Worm (Caenorhabditis elegans) whole organism, L1 larva: ENCODE data around the gene W07G4.2.

Experiments
- F16B12.6 ChIP-seq: fragments of 150-350 bp; optimal IDR thresholded peaks from 2 replicates; lab custom pipeline; 2014; ENCODE audit warnings: missing biosample characterization, missing genetic modification characterization
- Y116A8C.19 ChIP-seq: sonication (generic microtip); optimal IDR thresholded peaks from 2 replicates; lab custom pipeline; 2016; ENCODE audit warnings: missing compliant biosample characterization, missing genetic modification characterization, borderline replicate concordance
- aly-2 ChIP-seq: fragments of 150-350 bp; optimal IDR thresholded peaks from 2 replicates; lab custom pipeline; 2014; ENCODE audit warnings: missing biosample characterization, missing genetic modification characterization
- ama-1 ChIP-seq: fragments of 150-350 bp; optimal IDR thresholded peaks from 2 replicates; lab custom pipeline; 2014
- ceh-82 ChIP-seq, 3 experiments: fragments of 150-350 bp in 1 of 3; sonication (generic microtip) in 2 of 3; optimal IDR thresholded peaks; 2 replicates each; lab custom pipeline; 2014 to 2017; ENCODE audit warnings: missing biosample characterization in 3 of 3, missing genetic modification characterization in 3 of 3
- ceh-90 ChIP-seq: sonication (generic microtip); optimal IDR thresholded peaks from 2 replicates; lab custom pipeline; 2016; ENCODE audit warnings: missing genetic modification characterization, missing compliant biosample characterization
- ces-1 ChIP-seq: fragments of 150-350 bp; optimal IDR thresholded peaks from 2 replicates; lab custom pipeline; 2014; ENCODE audit warnings: missing biosample characterization, missing genetic modification reagents, missing genetic modification characterization
- efl-1 ChIP-seq, 4 experiments: fragments of 150-350 bp; optimal IDR thresholded peaks in 3 of 4; peaks in 1 of 4; 1 replicate in 1 of 4; 2 replicates in 3 of 4; lab custom pipeline; 2014; ENCODE audit warnings: missing biosample characterization in 2 of 4, missing genetic modification characterization in 2 of 4, missing genetic modification reagents in 2 of 4
- egl-13 ChIP-seq: sonication (generic microtip); optimal IDR thresholded peaks from 2 replicates; lab custom pipeline; 2016; ENCODE audit warnings: missing genotype, missing genetic modification reagents, missing genetic modification characterization, missing compliant biosample characterization
- egl-27 ChIP-seq, 2 experiments: fragments of 150-350 bp in 1 of 2; sonication (generic microtip); optimal IDR thresholded peaks; 3 replicates each; lab custom pipeline; 2017 to 2018; ENCODE audit warnings: missing biosample characterization in 2 of 2, missing genetic modification characterization in 2 of 2, missing genetic modification reagents in 2 of 2
- elt-3 ChIP-seq, 6 experiments: fragments of 150-350 bp in 1 of 6; sonication (generic microtip); optimal IDR thresholded peaks; 2 replicates each; lab custom pipeline; 2017 to 2018; ENCODE audit warnings: missing biosample characterization in 6 of 6, missing genetic modification characterization in 6 of 6, inconsistent platforms in 1 of 6
- fkh-8 ChIP-seq: sonication (generic microtip); optimal IDR thresholded peaks from 2 replicates; lab custom pipeline; 2016; ENCODE audit warnings: mild to moderate bottlenecking, missing genetic modification characterization, missing compliant biosample characterization
- hlh-17 ChIP-seq: fragments of 200-800 bp; sonication (Bioruptor generic); optimal IDR thresholded peaks from 2 replicates; lab custom pipeline; 2018; ENCODE audit warnings: missing genetic modification characterization, mild to moderate bottlenecking, missing compliant biosample characterization, moderate library complexity, borderline replicate concordance
- hlh-4 ChIP-seq: sonication (generic microtip); optimal IDR thresholded peaks from 2 replicates; lab custom pipeline; 2016; ENCODE audit warnings: mild to moderate bottlenecking, missing genetic modification characterization, missing compliant biosample characterization
- jun-1 ChIP-seq: fragments of 150-350 bp; optimal IDR thresholded peaks from 2 replicates; lab custom pipeline; 2014; ENCODE audit warnings: missing biosample characterization, missing genetic modification reagents, missing genetic modification characterization
- lin-13 ChIP-seq: fragments of 150-350 bp; optimal IDR thresholded peaks from 2 replicates; lab custom pipeline; 2014; ENCODE audit warnings: missing biosample characterization, missing genetic modification reagents, missing genetic modification characterization
- lin-14 ChIP-seq: fragments of 200-800 bp; sonication (Bioruptor generic); optimal IDR thresholded peaks from 2 replicates; lab custom pipeline; 2018; ENCODE audit warnings: mild to moderate bottlenecking, missing genetic modification characterization, moderate library complexity, missing compliant biosample characterization
- lin-15B ChIP-seq: fragments of 150-350 bp; sonication (generic microtip); optimal IDR thresholded peaks from 3 replicates; lab custom pipeline; 2014; ENCODE audit warnings: missing biosample characterization, missing genetic modification characterization
- lin-35 ChIP-seq, 2 experiments: fragments of 150-350 bp; optimal IDR thresholded peaks; 2 replicates each; lab custom pipeline; 2014; ENCODE audit warnings: missing biosample characterization in 2 of 2, missing genetic modification characterization in 2 of 2, missing genetic modification reagents in 2 of 2
- lsy-2 ChIP-seq, 2 experiments: fragments of 150-350 bp; optimal IDR thresholded peaks; 2 replicates each; lab custom pipeline; 2014; ENCODE audit warnings: missing biosample characterization in 2 of 2, missing genetic modification characterization in 2 of 2
- mab-9 ChIP-seq: fragments of 200-800 bp; sonication (Bioruptor generic); IDR thresholded peaks from 2 replicates; pipeline ENCODE4 v1.3.6; 2022; ENCODE audit warnings: missing genetic modification reagents, missing genetic modification characterization, missing compliant biosample characterization
- nhr-19 ChIP-seq: fragments of 200-800 bp; sonication (Bioruptor generic); conservative IDR thresholded peaks from 2 replicates; pipeline ENCODE4 v1.3.6; 2022; ENCODE audit warnings: missing genetic modification characterization, missing compliant biosample characterization
- nhr-71 ChIP-seq: sonication (generic microtip); optimal IDR thresholded peaks from 2 replicates; lab custom pipeline; 2016; ENCODE audit warnings: mild to moderate bottlenecking, missing genetic modification characterization, moderate library complexity, missing compliant biosample characterization
- nhr-76 ChIP-seq: sonication (generic microtip); optimal IDR thresholded peaks from 2 replicates; lab custom pipeline; 2017; ENCODE audit warnings: missing biosample characterization, missing genetic modification characterization
- nhr-85 ChIP-seq: sonication (generic microtip); peaks from one replicate; lab custom pipeline; 2016; ENCODE audit warnings: missing genetic modification characterization, inconsistent platforms, missing compliant biosample characterization
- nhr-90 ChIP-seq: sonication (generic microtip); optimal IDR thresholded peaks from 2 replicates; lab custom pipeline; 2016; ENCODE audit warnings: mild to moderate bottlenecking, missing genetic modification characterization, missing compliant biosample characterization; ENCODE audit not compliant: poor library complexity
- snpc-4 ChIP-seq: fragments of 150-350 bp; optimal IDR thresholded peaks from 2 replicates; lab custom pipeline; 2014; ENCODE audit warnings: missing biosample characterization, missing genetic modification characterization
- sox-4 ChIP-seq: sonication (generic microtip); optimal IDR thresholded peaks from 2 replicates; lab custom pipeline; 2016; ENCODE audit warnings: missing genetic modification characterization, missing compliant biosample characterization
- swsn-7 ChIP-seq: sonication (generic microtip); optimal IDR thresholded peaks from 2 replicates; lab custom pipeline; 2016; ENCODE audit warnings: missing genetic modification characterization, missing compliant biosample characterization
- unc-130 ChIP-seq: fragments of 150-350 bp; optimal IDR thresholded peaks from 2 replicates; lab custom pipeline; 2017; ENCODE audit warnings: missing biosample characterization, missing genetic modification characterization, inconsistent platforms
- unc-86 ChIP-seq: sonication (generic microtip); optimal IDR thresholded peaks from 2 replicates; lab custom pipeline; 2016; ENCODE audit warnings: missing genetic modification characterization, missing compliant biosample characterization
- unc-98 ChIP-seq: fragments of 200-800 bp; sonication (Bioruptor generic); IDR thresholded peaks from 2 replicates; pipeline ENCODE4 v1.3.6; 2022; ENCODE audit warnings: missing genetic modification characterization, missing compliant biosample characterization
- zag-1 ChIP-seq: fragments of 150-350 bp; optimal IDR thresholded peaks from 2 replicates; lab custom pipeline; 2014; ENCODE audit warnings: missing biosample characterization, missing genetic modification characterization
- ztf-11 ChIP-seq, 2 experiments: sonication (generic microtip); optimal IDR thresholded peaks; 2 replicates each; lab custom pipeline; 2016 to 2017; ENCODE audit warnings: missing genetic modification characterization in 2 of 2, missing biosample characterization in 1 of 2, missing compliant biosample characterization in 1 of 2

W07G4.2 gene

ce11 chrV:13041666-13042065 is 5.3 kb upstream of the W07G4.2 start, which contains the start of gene scyl-1 (continued):
- TF ChIP-seq hlh-17 (GFP tag; lab: Kevin White, UChicago) = no peak
- TF ChIP-seq mab-9 = no peak
- peak; percentile 39 for TF ChIP-seq snpc-4 (tag; lab: Kevin White, UChicago)
- TF ChIP-seq zag-1 = no peak
- peak; percentile 35 for TF ChIP-seq egl-13 (tag; lab: Kevin White, UChicago)
- peak; percentile 91 for TF ChIP-seq nhr-71 (tag; lab: Kevin White, UChicago)
- TF ChIP-seq sox-4 (tag; lab: Kevin White, UChicago) = no peak
- TF ChIP-seq, all 84 proteins: peak for 50

DNA sequence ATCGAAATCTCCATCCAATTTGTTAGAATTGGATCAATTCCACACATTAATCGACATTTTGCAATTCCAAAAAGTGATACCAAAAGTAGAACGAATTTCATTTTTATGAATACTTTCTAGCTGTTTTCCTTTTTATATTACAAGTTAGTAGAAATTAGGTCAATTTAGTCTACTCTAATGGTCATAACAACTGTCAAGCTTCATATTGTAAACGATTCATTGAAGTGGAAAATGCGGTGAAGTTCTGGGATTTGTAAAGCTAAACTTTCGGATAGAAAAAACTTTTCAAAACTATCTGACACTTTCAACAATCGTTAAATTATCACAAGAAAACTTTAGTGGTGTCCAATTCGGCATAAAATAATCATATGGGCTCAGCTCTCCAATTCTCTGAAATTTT is 1.8 kb downstream of the W07G4.2 start, which contains the start of gene W07G4.7:
W07G4.7 (minus strand) TSS at position 101 of the 400 bp plus-strand sequence.
- TF ChIP-seq fkh-8 (tag; lab: Kevin White, UChicago) (no peak), egl-27 (tag; optimal IDR thresholded peaks at IDR 0.05; lab: Kevin White, UChicago) (no peak), ces-1 (GFP tag; lab: Kevin White, UChicago) (no peak), hlh-4 (no peak), unc-130 (tag; lab: Kevin White, UChicago) (no peak), ceh-82 (tag; optimal IDR thresholded peaks at IDR 0.05; lab: Kevin White, UChicago) (no peak), elt-3 (tag; optimal IDR thresholded peaks at IDR 0.05; lab: Kevin White, UChicago) (no peak), lsy-2 (tag; optimal IDR thresholded peaks at IDR 0.05; lab: Kevin White, UChicago) (no peak), ceh-90 (tag; lab: Kevin White, UChicago) (no peak), aly-2 (tag; lab: Kevin White, UChicago) (no peak), swsn-7 (no peak), lin-13 (GFP tag; lab: Kevin White, UChicago) (no peak)
- TF ChIP-seq, all 84 proteins: peak for 0

- TF ChIP-seq unc-86 (tag; lab: Kevin White, UChicago) (no peak), ztf-11 (tag; optimal IDR thresholded peaks at IDR 0.05; lab: Kevin White, UChicago) (no peak), unc-130 (tag; lab: Kevin White, UChicago) (no peak), F16B12.6 (no peak), nhr-90 (no peak)
These were observed 3.1 kb downstream of the W07G4.2 start, which contains the start of gene W07G4.1 for ce11 chrV:13033223-13033622. TSS of gene W07G4.1 (plus strand) at chrV:13033523.

DNA sequence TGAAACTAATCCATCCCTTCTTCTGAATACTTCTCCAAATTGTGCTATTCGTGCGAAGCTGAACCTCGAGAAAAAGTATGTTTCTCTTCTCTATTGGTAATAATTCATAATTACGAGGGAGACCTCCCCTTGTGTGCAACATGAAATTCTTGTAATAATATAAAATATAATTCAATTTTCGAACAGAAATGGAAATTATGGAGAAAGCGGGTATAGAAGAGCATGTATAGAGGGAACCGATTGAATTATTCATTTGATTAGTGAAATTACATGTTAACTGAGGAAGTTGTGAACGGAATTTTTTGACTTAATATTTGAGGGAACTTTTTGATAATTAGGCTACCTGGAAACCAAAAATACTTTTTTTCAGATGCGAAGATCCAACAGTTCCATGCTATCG is 7.5 kb downstream of the W07G4.2 start:
- TF ChIP-seq unc-86 (tag; lab: Kevin White, UChicago) (peak; percentile 52), efl-1 (optimal IDR thresholded peaks at IDR 0.05; lab: Kevin White, UChicago) (no peak), efl-1 (GFP tag; optimal IDR thresholded peaks at IDR 0.05 in 1 of 2; lab: Kevin White, UChicago) (peak in 1 of 2 experiments; percentile 58), sox-4 (tag; lab: Kevin White, UChicago) (no peak), hlh-4 (no peak), Y116A8C.19 (tag; lab: Kevin White, UChicago) (no peak), elt-3 (tag; optimal IDR thresholded peaks at IDR 0.05; lab: Kevin White, UChicago) (no peak), ces-1 (GFP tag; lab: Kevin White, UChicago) (no peak), nhr-76 (tag; lab: Kevin White, UChicago) (no peak), lsy-2 (tag; optimal IDR thresholded peaks at IDR 0.05; lab: Kevin White, UChicago) (no peak), unc-98 (no peak), lin-13 (GFP tag; lab: Kevin White, UChicago) (no peak), hlh-17 (GFP tag; lab: Kevin White, UChicago) (no peak), egl-27 (tag; optimal IDR thresholded peaks at IDR 0.05; lab: Kevin White, UChicago) (no peak), jun-1 (tag; lab: Kevin White, UChicago) (no peak), ama-1 (lab: Kevin White, UChicago) (no peak), lin-15B (no peak)
- TF ChIP-seq, all 84 proteins: peak for 2

DNA sequence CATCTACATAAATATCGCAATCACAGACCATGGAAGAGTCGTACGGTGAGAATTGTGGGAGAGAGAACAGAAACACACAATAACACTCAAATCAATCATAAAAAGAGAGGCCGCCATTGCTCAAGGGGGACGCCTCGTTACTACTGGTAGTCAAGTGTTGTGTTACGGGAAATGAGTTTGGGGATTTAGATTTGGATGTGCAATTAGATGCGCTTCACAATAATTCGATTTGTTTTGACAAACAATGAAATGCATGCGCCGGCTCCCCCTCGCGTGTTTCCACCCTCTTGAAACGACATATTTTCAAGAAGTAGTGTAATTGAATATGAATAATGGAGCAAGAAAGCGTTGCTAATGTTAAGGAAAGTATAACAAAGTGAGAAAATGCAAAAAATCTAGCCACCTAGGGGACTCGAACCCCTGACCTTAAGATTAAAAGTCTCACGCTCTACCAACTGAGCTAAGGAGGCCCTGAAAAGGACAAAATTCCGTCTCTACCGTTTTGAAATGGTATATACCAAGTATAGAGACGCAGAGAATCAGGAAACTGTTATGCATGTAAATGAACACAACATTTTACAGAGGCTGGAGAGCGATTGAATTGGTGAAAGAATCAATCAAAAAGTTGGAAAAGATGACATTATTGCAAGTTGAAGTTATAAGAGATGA is 9.6 kb downstream of the W07G4.2 start:
- no peak for TF ChIP-seq nhr-19
- TF ChIP-seq ama-1 (lab: Kevin White, UChicago) = no peak
- TF ChIP-seq lin-14 = peak; percentile 20
- peak; percentile 10 for TF ChIP-seq nhr-85
- TF ChIP-seq lin-35 (GFP tag; optimal IDR thresholded peaks at IDR 0.05; lab: Kevin White, UChicago) = peak in 1 of 2 experiments; percentile 20
- TF ChIP-seq, all 84 proteins: peak for 3
